Worm (Caenorhabditis elegans) whole organism, L1 larva: Measurements from ENCODE around the gene lin-66.

Experiments
- C04F5.9 ChIP-seq: sonication (generic microtip); optimal IDR thresholded peaks from 2 replicates; lab custom pipeline; 2016; ENCODE audit warnings: missing genetic modification characterization, missing compliant biosample characterization
- C34B4.2 ChIP-seq: sonication (generic microtip); optimal IDR thresholded peaks from 2 replicates; lab custom pipeline; 2017; ENCODE audit warnings: mild to moderate bottlenecking, missing genetic modification characterization, missing compliant biosample characterization
- F16B12.6 ChIP-seq: fragments of 150-350 bp; optimal IDR thresholded peaks from 2 replicates; lab custom pipeline; 2014; ENCODE audit warnings: missing biosample characterization, missing genetic modification characterization
- aha-1 ChIP-seq: fragments of 150-350 bp; optimal IDR thresholded peaks from 2 replicates; lab custom pipeline; 2014; ENCODE audit warnings: missing biosample characterization, missing genetic modification characterization
- aly-2 ChIP-seq: fragments of 150-350 bp; optimal IDR thresholded peaks from 2 replicates; lab custom pipeline; 2014; ENCODE audit warnings: missing biosample characterization, missing genetic modification characterization
- ama-1 ChIP-seq: fragments of 150-350 bp; optimal IDR thresholded peaks from 2 replicates; lab custom pipeline; 2014
- blmp-1 ChIP-seq: fragments of 150-350 bp; optimal IDR thresholded peaks from 2 replicates; lab custom pipeline; 2014; ENCODE audit warnings: missing biosample characterization, missing genetic modification characterization
- ceh-88 ChIP-seq: fragments of 200-800 bp; sonication (Bioruptor generic); IDR thresholded peaks from 2 replicates; pipeline ENCODE4 v1.3.6; 2022; ENCODE audit warnings: missing genetic modification characterization, missing compliant biosample characterization
- ceh-90 ChIP-seq: sonication (generic microtip); optimal IDR thresholded peaks from 2 replicates; lab custom pipeline; 2016; ENCODE audit warnings: missing genetic modification characterization, missing compliant biosample characterization
- ces-1 ChIP-seq: fragments of 150-350 bp; optimal IDR thresholded peaks from 2 replicates; lab custom pipeline; 2014; ENCODE audit warnings: missing biosample characterization, missing genetic modification reagents, missing genetic modification characterization
- dpl-1 ChIP-seq, 3 experiments: fragments of 150-350 bp in 2 of 3; sonication (generic microtip) in 1 of 3; optimal IDR thresholded peaks; 2 replicates each; lab custom pipeline; 2014 to 2017; ENCODE audit warnings: missing biosample characterization in 3 of 3, missing genetic modification characterization in 3 of 3, missing genetic modification reagents in 3 of 3
- efl-3 ChIP-seq: fragments of 200-800 bp; sonication (Bioruptor generic); optimal IDR thresholded peaks from 2 replicates; lab custom pipeline; 2018; ENCODE audit warnings: mild to moderate bottlenecking, missing genetic modification characterization, missing compliant biosample characterization
- egl-13 ChIP-seq: sonication (generic microtip); optimal IDR thresholded peaks from 2 replicates; lab custom pipeline; 2016; ENCODE audit warnings: missing genotype, missing genetic modification reagents, missing genetic modification characterization, missing compliant biosample characterization
- egl-27 ChIP-seq, 2 experiments: fragments of 150-350 bp in 1 of 2; sonication (generic microtip); optimal IDR thresholded peaks; 3 replicates each; lab custom pipeline; 2017 to 2018; ENCODE audit warnings: missing biosample characterization in 2 of 2, missing genetic modification characterization in 2 of 2, missing genetic modification reagents in 2 of 2
- elt-3 ChIP-seq, 6 experiments: fragments of 150-350 bp in 1 of 6; sonication (generic microtip); optimal IDR thresholded peaks; 2 replicates each; lab custom pipeline; 2017 to 2018; ENCODE audit warnings: missing biosample characterization in 6 of 6, missing genetic modification characterization in 6 of 6, inconsistent platforms in 1 of 6
- fkh-10 ChIP-seq: sonication (generic microtip); optimal IDR thresholded peaks from 2 replicates; lab custom pipeline; 2017; ENCODE audit warnings: missing biosample characterization, missing genetic modification reagents, missing genetic modification characterization
- fkh-4 ChIP-seq: sonication (generic microtip); optimal IDR thresholded peaks from 2 replicates; lab custom pipeline; 2016; ENCODE audit warnings: missing compliant biosample characterization, missing genetic modification characterization, borderline replicate concordance
- fkh-8 ChIP-seq: sonication (generic microtip); optimal IDR thresholded peaks from 2 replicates; lab custom pipeline; 2016; ENCODE audit warnings: mild to moderate bottlenecking, missing genetic modification characterization, missing compliant biosample characterization
- hlh-17 ChIP-seq: fragments of 200-800 bp; sonication (Bioruptor generic); optimal IDR thresholded peaks from 2 replicates; lab custom pipeline; 2018; ENCODE audit warnings: missing genetic modification characterization, mild to moderate bottlenecking, missing compliant biosample characterization, moderate library complexity, borderline replicate concordance
- hlh-4 ChIP-seq: sonication (generic microtip); optimal IDR thresholded peaks from 2 replicates; lab custom pipeline; 2016; ENCODE audit warnings: mild to moderate bottlenecking, missing genetic modification characterization, missing compliant biosample characterization
- hpl-2 ChIP-seq: fragments of 150-350 bp; optimal IDR thresholded peaks from 2 replicates; lab custom pipeline; 2014; ENCODE audit warnings: missing biosample characterization, missing genetic modification reagents, missing genetic modification characterization
- irx-1 ChIP-seq: sonication (generic microtip); optimal IDR thresholded peaks from 2 replicates; lab custom pipeline; 2016; ENCODE audit warnings: missing genetic modification characterization, missing compliant biosample characterization
- isw-1 ChIP-seq: fragments of 200-800 bp; sonication (Bioruptor generic); IDR thresholded peaks from 2 replicates; pipeline ENCODE4 v1.3.6; 2022; ENCODE audit warnings: missing genetic modification characterization, missing compliant biosample characterization
- jun-1 ChIP-seq: fragments of 150-350 bp; optimal IDR thresholded peaks from 2 replicates; lab custom pipeline; 2014; ENCODE audit warnings: missing biosample characterization, missing genetic modification reagents, missing genetic modification characterization
- lin-14 ChIP-seq: fragments of 200-800 bp; sonication (Bioruptor generic); optimal IDR thresholded peaks from 2 replicates; lab custom pipeline; 2018; ENCODE audit warnings: mild to moderate bottlenecking, missing genetic modification characterization, moderate library complexity, missing compliant biosample characterization
- lin-15B ChIP-seq: fragments of 150-350 bp; sonication (generic microtip); optimal IDR thresholded peaks from 3 replicates; lab custom pipeline; 2014; ENCODE audit warnings: missing biosample characterization, missing genetic modification characterization
- lsy-2 ChIP-seq, 2 experiments: fragments of 150-350 bp; optimal IDR thresholded peaks; 2 replicates each; lab custom pipeline; 2014; ENCODE audit warnings: missing biosample characterization in 2 of 2, missing genetic modification characterization in 2 of 2
- mab-9 ChIP-seq: fragments of 200-800 bp; sonication (Bioruptor generic); IDR thresholded peaks from 2 replicates; pipeline ENCODE4 v1.3.6; 2022; ENCODE audit warnings: missing genetic modification reagents, missing genetic modification characterization, missing compliant biosample characterization
- mep-1 ChIP-seq: fragments of 150-350 bp; optimal IDR thresholded peaks from 2 replicates; lab custom pipeline; 2014; ENCODE audit warnings: missing biosample characterization, missing genetic modification characterization
- nhr-11 ChIP-seq: fragments of 150-350 bp; optimal IDR thresholded peaks from 2 replicates; lab custom pipeline; 2014; ENCODE audit warnings: missing biosample characterization, missing genetic modification characterization
- nhr-19 ChIP-seq: fragments of 200-800 bp; sonication (Bioruptor generic); conservative IDR thresholded peaks from 2 replicates; pipeline ENCODE4 v1.3.6; 2022; ENCODE audit warnings: missing genetic modification characterization, missing compliant biosample characterization
- nhr-28 ChIP-seq: fragments of 150-350 bp; optimal IDR thresholded peaks from 2 replicates; lab custom pipeline; 2014; ENCODE audit warnings: missing biosample characterization, missing genetic modification characterization
- nhr-47 ChIP-seq: sonication (generic microtip); optimal IDR thresholded peaks from 2 replicates; lab custom pipeline; 2016; ENCODE audit warnings: mild to moderate bottlenecking, missing genetic modification characterization, moderate library complexity, missing compliant biosample characterization
- nhr-71 ChIP-seq: sonication (generic microtip); optimal IDR thresholded peaks from 2 replicates; lab custom pipeline; 2016; ENCODE audit warnings: mild to moderate bottlenecking, missing genetic modification characterization, moderate library complexity, missing compliant biosample characterization
- nhr-76 ChIP-seq: sonication (generic microtip); optimal IDR thresholded peaks from 2 replicates; lab custom pipeline; 2017; ENCODE audit warnings: missing biosample characterization, missing genetic modification characterization
- nhr-84 ChIP-seq: sonication (generic microtip); optimal IDR thresholded peaks from 2 replicates; lab custom pipeline; 2017; ENCODE audit warnings: missing biosample characterization, missing genetic modification characterization
- nhr-85 ChIP-seq: sonication (generic microtip); peaks from one replicate; lab custom pipeline; 2016; ENCODE audit warnings: missing genetic modification characterization, inconsistent platforms, missing compliant biosample characterization
- pag-3 ChIP-seq: sonication (generic microtip); optimal IDR thresholded peaks from 2 replicates; lab custom pipeline; 2017; ENCODE audit warnings: missing genetic modification characterization, mild to moderate bottlenecking, missing compliant biosample characterization, antibody characterized with exemption, borderline replicate concordance; ENCODE audit not compliant: insufficient read depth
- pax-3 ChIP-seq: fragments of 200-800 bp; sonication (Bioruptor generic); optimal IDR thresholded peaks from 2 replicates; lab custom pipeline; 2018; ENCODE audit warnings: mild to moderate bottlenecking, missing genetic modification characterization, moderate library complexity, missing compliant biosample characterization
- pqm-1 ChIP-seq: sonication (generic microtip); optimal IDR thresholded peaks from 3 replicates; lab custom pipeline; 2017; ENCODE audit warnings: missing biosample characterization, missing genetic modification characterization
- skn-1 ChIP-seq: fragments of 150-350 bp; optimal IDR thresholded peaks from 2 replicates; lab custom pipeline; 2014; ENCODE audit warnings: missing biosample characterization, missing genetic modification characterization
- snu-23 ChIP-seq: sonication (generic microtip); optimal IDR thresholded peaks from 2 replicates; lab custom pipeline; 2016; ENCODE audit warnings: missing genetic modification characterization, missing compliant biosample characterization
- sox-4 ChIP-seq: sonication (generic microtip); optimal IDR thresholded peaks from 2 replicates; lab custom pipeline; 2016; ENCODE audit warnings: missing genetic modification characterization, missing compliant biosample characterization
- sptf-1 ChIP-seq: fragments of 150-350 bp; optimal IDR thresholded peaks from 2 replicates; lab custom pipeline; 2014; ENCODE audit warnings: missing biosample characterization, missing genetic modification characterization
- swsn-7 ChIP-seq: sonication (generic microtip); optimal IDR thresholded peaks from 2 replicates; lab custom pipeline; 2016; ENCODE audit warnings: missing genetic modification characterization, missing compliant biosample characterization
- tbx-2 ChIP-seq: sonication (generic microtip); optimal IDR thresholded peaks from 2 replicates; lab custom pipeline; 2016; ENCODE audit warnings: missing genetic modification characterization, missing compliant biosample characterization
- tlp-1 ChIP-seq: fragments of 150-350 bp; optimal IDR thresholded peaks from 2 replicates; lab custom pipeline; 2014; ENCODE audit warnings: missing biosample characterization, missing genetic modification characterization
- unc-130 ChIP-seq: fragments of 150-350 bp; optimal IDR thresholded peaks from 2 replicates; lab custom pipeline; 2017; ENCODE audit warnings: missing biosample characterization, missing genetic modification characterization, inconsistent platforms
- unc-30 ChIP-seq: sonication (generic microtip); optimal IDR thresholded peaks from 2 replicates; lab custom pipeline; 2017; ENCODE audit warnings: missing biosample characterization, missing genetic modification characterization
- unc-98 ChIP-seq: fragments of 200-800 bp; sonication (Bioruptor generic); IDR thresholded peaks from 2 replicates; pipeline ENCODE4 v1.3.6; 2022; ENCODE audit warnings: missing genetic modification characterization, missing compliant biosample characterization
- vab-15 ChIP-seq: sonication (generic microtip); optimal IDR thresholded peaks from 2 replicates; lab custom pipeline; 2017; ENCODE audit warnings: missing genotype, mild to moderate bottlenecking, missing genetic modification characterization, missing compliant biosample characterization
- xbp-1 ChIP-seq: sonication (generic microtip); optimal IDR thresholded peaks from 2 replicates; lab custom pipeline; 2016; ENCODE audit warnings: missing genetic modification characterization, missing compliant biosample characterization
- zip-4 ChIP-seq: fragments of 200-800 bp; sonication (Bioruptor generic); optimal IDR thresholded peaks from 2 replicates; lab custom pipeline; 2018; ENCODE audit warnings: mild to moderate bottlenecking, missing genetic modification characterization, moderate library complexity, missing compliant biosample characterization
- ztf-11 ChIP-seq, 2 experiments: sonication (generic microtip); optimal IDR thresholded peaks; 2 replicates each; lab custom pipeline; 2016 to 2017; ENCODE audit warnings: missing genetic modification characterization in 2 of 2, missing biosample characterization in 1 of 2, missing compliant biosample characterization in 1 of 2
- ztf-4 ChIP-seq: fragments of 150-350 bp; optimal IDR thresholded peaks from 2 replicates; lab custom pipeline; 2014; ENCODE audit warnings: missing biosample characterization, missing genetic modification characterization

lin-66 gene

ce11 chrIV:13880803-13881202, 7.1 kb upstream of the lin-66 start (continued):
- TF ChIP-seq lsy-2 (tag; optimal IDR thresholded peaks at IDR 0.05; lab: Kevin White, UChicago) (peak; percentile 50 to 61), tbx-2 (tag; lab: Kevin White, UChicago) (peak; percentile 24), nhr-11 (no peak), ceh-90 (tag; lab: Kevin White, UChicago) (no peak), zip-4 (no peak), fkh-10 (GFP tag; lab: Kevin White, UChicago) (no peak), C34B4.2 (tag; lab: Kevin White, UChicago) (no peak), ztf-4 (peak; percentile 16), jun-1 (tag; lab: Kevin White, UChicago) (no peak), snu-23 (GFP tag; lab: Kevin White, UChicago) (peak; percentile 55), F16B12.6 (no peak), aha-1 (tag; lab: Kevin White, UChicago) (no peak), pag-3 (no peak), hpl-2 (no peak), ztf-11 (tag; optimal IDR thresholded peaks at IDR 0.05; lab: Kevin White, UChicago) (no peak), unc-98 (GFP tag; lab: Robert Waterston, UW) (no peak), elt-3 (tag; optimal IDR thresholded peaks at IDR 0.05; lab: Kevin White, UChicago) (no peak), dpl-1 (GFP tag; optimal IDR thresholded peaks at IDR 0.05; lab: Kevin White, UChicago) (no peak), unc-130 (no peak), nhr-19 (GFP tag; lab: Robert Waterston, UW) (peak; percentile 55), irx-1 (tag; lab: Kevin White, UChicago) (no peak), nhr-47 (tag; lab: Kevin White, UChicago) (no peak), egl-27 (tag; optimal IDR thresholded peaks at IDR 0.05; lab: Kevin White, UChicago) (no peak), lin-14 (GFP tag; lab: Kevin White, UChicago) (peak; percentile 83), isw-1 (GFP tag; lab: Robert Waterston, UW) (no peak), xbp-1 (tag; lab: Kevin White, UChicago) (peak; percentile 19), ces-1 (GFP tag; lab: Kevin White, UChicago) (no peak), hlh-17 (GFP tag; lab: Kevin White, UChicago) (no peak), pqm-1 (no peak), ceh-88 (GFP tag; lab: Robert Waterston, UW) (no peak), ama-1 (no peak), vab-15 (tag; lab: Kevin White, UChicago) (no peak), unc-30 (tag; lab: Kevin White, UChicago) (no peak), nhr-71 (peak; percentile 79), hlh-4 (no peak), nhr-84 (no peak), pax-3 (tag; lab: Kevin White, UChicago) (no peak), swsn-7 (no peak), skn-1 (tag; lab: Kevin White, UChicago) (no peak), mab-9 (GFP tag; lab: Robert Waterston, UW) (no peak), lin-15B (no peak), sox-4 (no peak), nhr-85 (tag; lab: Kevin White, UChicago) (no peak), efl-3 (GFP tag; lab: Kevin White, UChicago) (no peak), fkh-8 (tag; lab: Kevin White, UChicago) (no peak), mep-1 (tag; lab: Kevin White, UChicago) (no peak), tlp-1 (tag; lab: Kevin White, UChicago) (no peak), C04F5.9 (tag; lab: Kevin White, UChicago) (no peak), nhr-76 (tag; lab: Kevin White, UChicago) (no peak), sptf-1 (no peak), egl-13 (tag; lab: Kevin White, UChicago) (no peak), fkh-4 (tag; lab: Kevin White, UChicago) (no peak), aly-2 (tag; lab: Kevin White, UChicago) (no peak), nhr-28 (tag; lab: Kevin White, UChicago) (no peak), blmp-1 (tag; lab: Kevin White, UChicago) (no peak)
